Fruit fly (Drosophila melanogaster) Kc167 (cell line): Measurements from ENCODE around the gene ham.

Experiments used
- psq ChIP-seq: fragments of >200 bp; optimal IDR thresholded peaks from 2 replicates; lab custom pipeline; 2017; ENCODE audit warnings: missing external identifiers
- ttk ChIP-seq: sonication (Bioruptor generic); optimal IDR thresholded peaks from 2 replicates; lab custom pipeline; 2017; ENCODE audit warnings: missing external identifiers

dm6 chr2L:18810960-18811642 is 18.4 kb upstream of the ham start, which contains the start of the genes CG10570 and CG42502:
- TF ChIP-seq ttk (no peak), psq (lab: Kevin White, UChicago) (no peak)
